Fruit fly (Drosophila melanogaster) whole organism, pupa: ENCODE measurements around the gene CG10077.
A peak's percentile ranks its signal among the peaks of the same experiment; 100 is the strongest.

Experiments used
- CG10348 ChIP-seq: fragments of 200-800 bp; sonication (Bioruptor generic); IDR thresholded peaks from 2 replicates; pipeline ENCODE4 v1.3.6; 2022; ENCODE audit warnings: missing biosample characterization, missing genetic modification characterization
- CG17806 ChIP-seq: fragments of 200-800 bp; sonication (Bioruptor generic); optimal IDR thresholded peaks from 2 replicates; lab custom pipeline; 2018; ENCODE audit warnings: missing biosample characterization, mild to moderate bottlenecking, missing genetic modification characterization, moderate library complexity
- CG32121 ChIP-seq: fragments of 200-800 bp; sonication (Bioruptor generic); IDR thresholded peaks from 2 replicates; pipeline ENCODE4 v1.3.6; 2022; ENCODE audit warnings: missing biosample characterization, missing genetic modification characterization
- CG34367 ChIP-seq: fragments of 200-800 bp; sonication (Bioruptor generic); optimal IDR thresholded peaks from 2 replicates; lab custom pipeline; 2018; ENCODE audit warnings: missing biosample characterization, mild to moderate bottlenecking, missing genetic modification characterization
- CG9948 ChIP-seq: fragments of 200-800 bp; sonication (Bioruptor generic); optimal IDR thresholded peaks from 2 replicates; lab custom pipeline; 2018; ENCODE audit warnings: missing biosample characterization, mild to moderate bottlenecking, missing genetic modification characterization, moderate library complexity
- EcR ChIP-seq: fragments of 200-800 bp; sonication (Bioruptor generic); optimal IDR thresholded peaks from 3 replicates; lab custom pipeline; 2019; ENCODE audit warnings: missing biosample characterization, missing genetic modification characterization, mild to moderate bottlenecking, moderate library complexity, missing genetic modification reagents
- Ets98B ChIP-seq: fragments of 200-800 bp; sonication (Bioruptor generic); IDR thresholded peaks from 2 replicates; pipeline ENCODE4 v1.3.6; 2022; ENCODE audit warnings: missing biosample characterization, missing genetic modification characterization
- Pif1B ChIP-seq: fragments of 200-800 bp; sonication (Bioruptor generic); optimal IDR thresholded peaks from 3 replicates; lab custom pipeline; 2016; ENCODE audit warnings: missing biosample characterization, missing genetic modification characterization
- fd96Ca ChIP-seq: fragments of 200-800 bp; sonication (Bioruptor generic); IDR thresholded peaks from 3 replicates; pipeline ENCODE4 v1.3.6; 2022; ENCODE audit warnings: missing biosample characterization, missing genetic modification characterization
- rn ChIP-seq: fragments of 200-800 bp; sonication (Bioruptor generic); IDR thresholded peaks from 2 replicates; pipeline ENCODE4 v1.3.6; 2022; ENCODE audit warnings: missing biosample characterization, missing genetic modification characterization

dm6 chr3L:6998692-6999091 lies 43.0 kb upstream of the CG10077 start, which contains the start of gene Mp:
- 0 out of 2 replicates have a peak, but pooled peaks have one; percentile 15 for TF ChIP-seq Ets98B (GFP tag; lab: Robert Waterston, UW)
- TF ChIP-seq CG32121 (GFP tag; lab: Robert Waterston, UW) = peak; percentile 16; the same call in 1 of the 2 replicates
- no peak for TF ChIP-seq EcR
- no peak for TF ChIP-seq rn
- no peak for TF ChIP-seq CG9948 (tag; lab: Kevin White, UChicago)
- TF ChIP-seq fd96Ca (GFP tag; lab: Robert Waterston, UW) = no peak
- no peak for TF ChIP-seq CG10348 (GFP tag; lab: Robert Waterston, UW)
- TF ChIP-seq CG17806 (tag; lab: Kevin White, UChicago) = no peak
- no peak for TF ChIP-seq Pif1B
- TF ChIP-seq CG34367 (tag; lab: Kevin White, UChicago) = no peak
